Fruit fly (Drosophila melanogaster) S2 (cell line): ENCODE measurements around the gene Obp19a.
"Not testable (repeated sequence)": the region's sequence is repeated elsewhere in the genome, so short reads cannot be mapped to it uniquely, and the experiment has no call there.

Source experiments
- CG8478 ChIP-seq: fragments of >200 bp; optimal IDR thresholded peaks from 2 replicates; lab custom pipeline; 2018
- CTCF ChIP-seq, 2 experiments: fragments of >200 bp; optimal IDR thresholded peaks; 2 replicates each; lab custom pipeline; 2018

Gene Obp19a

DNA sequence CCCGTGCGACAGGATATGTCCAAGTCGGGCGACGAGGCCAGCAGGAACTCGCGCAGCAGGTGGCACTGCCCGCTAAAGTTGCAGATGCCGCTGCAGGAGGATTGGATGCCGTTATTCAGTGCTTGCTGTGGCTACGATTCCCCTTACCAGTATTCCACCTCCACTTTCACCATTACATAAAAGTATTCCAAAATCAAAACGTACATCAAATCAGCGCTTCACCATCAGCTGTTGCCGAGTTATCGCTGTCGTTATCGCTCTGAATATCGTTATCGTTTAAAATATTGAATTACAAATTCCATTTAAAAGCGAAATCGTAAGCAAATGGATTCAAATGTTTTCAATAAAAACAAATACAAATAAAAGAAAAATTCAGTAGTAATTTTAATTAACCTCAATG, 11.3 kb downstream of the Obp19a start, which contains the start of gene CG15456:
Gene CG15456 (minus strand): TSS at position 225 of the 400 bp plus-strand sequence.
- TF ChIP-seq CTCF (optimal IDR thresholded peaks at IDR 0.05; lab: Kevin White, UChicago): no peak
- TF ChIP-seq CG8478 (lab: Kevin White, UChicago): no peak

dm6 chrX:20429482-20430204, 14.1 kb downstream of the Obp19a start, which contains the start of the genes CG11710 and mal:
TSS of gene CG11710 (minus strand) at chrX:20429673.
TSS of gene mal (plus strand) at chrX:20429675.
- no peak for TF ChIP-seq CG8478 (lab: Kevin White, UChicago)
- TF ChIP-seq CTCF (optimal IDR thresholded peaks at IDR 0.05; lab: Kevin White, UChicago): no peak

- TF ChIP-seq CG8478 (lab: Kevin White, UChicago): no peak
- TF ChIP-seq CTCF (optimal IDR thresholded peaks at IDR 0.05; lab: Kevin White, UChicago): no peak
Measured at dm6 chrX:20433345-20434332, 18.1 kb downstream of the Obp19a start, which contains the start of gene CG1695. TSS of gene CG1695 (plus strand) at chrX:20433950.

DNA sequence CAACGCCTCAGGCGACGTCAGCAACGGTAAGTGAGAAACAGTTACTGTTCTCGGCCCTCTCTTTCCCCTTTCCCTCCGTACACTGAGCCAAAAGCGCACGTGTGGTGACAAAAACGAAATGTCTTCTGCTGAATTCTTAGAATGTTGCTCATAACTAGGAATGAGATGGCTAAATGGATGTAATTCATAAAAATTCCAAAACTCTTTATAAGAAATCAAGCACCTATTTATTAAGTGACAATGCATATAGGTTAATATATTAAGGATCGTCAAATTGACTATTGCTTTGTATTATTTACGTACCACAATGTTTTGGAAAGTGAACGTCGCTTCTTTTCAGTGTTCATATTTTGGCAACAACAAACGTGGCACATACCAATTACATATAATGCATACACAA, 19.0 kb downstream of the Obp19a start:
- TF ChIP-seq CG8478 (lab: Kevin White, UChicago): no peak
- no peak for TF ChIP-seq CTCF (optimal IDR thresholded peaks at IDR 0.05; lab: Kevin White, UChicago)

DNA sequence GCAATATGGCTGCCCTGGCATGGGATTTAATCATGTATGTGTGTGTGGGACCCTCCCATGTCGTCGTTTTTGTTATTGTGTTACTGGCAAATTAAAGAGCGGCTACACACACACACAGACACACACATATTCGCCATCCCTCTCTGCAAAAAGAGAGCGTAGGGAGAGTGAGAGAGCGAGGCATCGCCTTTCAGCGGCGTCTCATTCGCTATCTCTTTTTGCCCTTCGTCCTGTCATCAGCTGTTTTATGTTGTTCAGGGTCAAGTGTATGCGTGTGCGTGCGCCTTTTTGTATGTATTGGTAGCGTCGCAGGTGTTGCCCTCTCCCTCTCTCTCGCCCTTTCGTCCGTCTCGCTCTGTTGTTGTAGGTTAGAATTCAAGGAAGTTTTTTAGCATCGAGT, 21.3 kb downstream of the Obp19a start:
- TF ChIP-seq CTCF (optimal IDR thresholded peaks at IDR 0.05; lab: Kevin White, UChicago) (no peak), CG8478 (lab: Kevin White, UChicago) (no peak)

dm6 chrX:20446071-20446470, 30.5 kb downstream of the Obp19a start, which contains the start of gene CG42578:
TSS of gene CG42578 (plus strand) at chrX:20446371.
- not testable (repeated sequence) for TF ChIP-seq CG8478 (lab: Kevin White, UChicago); CTCF (optimal IDR thresholded peaks at IDR 0.05; lab: Kevin White, UChicago)

dm6 chrX:20447865-20448584, 32.5 kb downstream of the Obp19a start:
- TF ChIP-seq CG8478 (lab: Kevin White, UChicago) (no peak), CTCF (optimal IDR thresholded peaks at IDR 0.05; lab: Kevin White, UChicago) (no peak)

DNA sequence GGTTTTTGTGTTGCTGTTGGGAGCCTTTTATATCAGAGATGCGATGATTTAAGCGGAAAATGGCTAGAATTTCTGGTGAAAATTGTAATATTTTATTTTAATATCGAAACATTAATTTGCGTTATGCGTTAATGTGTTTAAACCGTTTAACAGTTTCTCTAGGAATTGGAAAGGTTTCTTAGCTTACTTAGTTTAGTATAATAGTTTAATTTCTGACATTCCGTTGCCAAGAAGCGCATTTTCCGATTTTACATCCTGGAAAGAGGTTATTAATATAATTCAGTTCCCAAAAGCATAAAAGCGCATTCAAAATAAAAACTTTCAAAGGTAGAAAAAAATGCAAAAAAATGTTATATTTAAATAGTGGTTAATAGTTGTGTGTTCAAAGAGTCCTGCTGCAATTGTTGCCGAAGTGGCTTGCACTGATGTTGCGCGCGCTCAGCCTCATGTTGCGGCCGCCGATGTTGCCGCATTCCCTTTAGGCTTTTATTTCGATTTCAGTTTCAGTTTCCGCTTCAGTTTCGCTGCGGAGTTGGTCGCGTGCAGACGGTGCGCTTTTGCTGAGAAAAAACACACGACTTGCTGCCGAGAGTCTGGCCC, 33.4 kb downstream of the Obp19a start, which contains the start of gene tbc:
Gene tbc (plus strand): TSS at position 504 of the 600 bp plus-strand sequence.
- TF ChIP-seq CTCF (optimal IDR thresholded peaks at IDR 0.05; lab: Kevin White, UChicago) (no peak), CG8478 (lab: Kevin White, UChicago) (no peak)
